Fruit fly (Drosophila melanogaster) whole organism, embryonic: ENCODE results near the gene TotA.

ENCODE experiments used
- ATbp ChIP-seq: fragments of 200-800 bp; sonication (Bioruptor generic); optimal IDR thresholded peaks from 2 replicates; lab custom pipeline; 2017; ENCODE audit warnings: missing biosample characterization, mild to moderate bottlenecking, missing genetic modification characterization, missing genetic modification reagents
- Asciz ChIP-seq: fragments of 200-800 bp; sonication (Bioruptor generic); optimal IDR thresholded peaks from 2 replicates; lab custom pipeline; 2017; ENCODE audit warnings: missing biosample characterization, mild to moderate bottlenecking, missing genetic modification characterization, missing genetic modification reagents
- Atf-2 ChIP-seq: fragments of 200-800 bp; sonication (Bioruptor generic); optimal IDR thresholded peaks from 2 replicates; lab custom pipeline; 2016; ENCODE audit warnings: missing biosample characterization, missing genetic modification characterization
- CG11398 ChIP-seq: fragments of 200-800 bp; sonication (Bioruptor generic); optimal IDR thresholded peaks from 2 replicates; lab custom pipeline; 2016; ENCODE audit warnings: missing biosample characterization, missing genetic modification characterization
- CG12219 ChIP-seq: fragments of 200-800 bp; sonication (Bioruptor generic); optimal IDR thresholded peaks from 3 replicates; lab custom pipeline; 2018; ENCODE audit warnings: missing biosample characterization, mild to moderate bottlenecking, missing genetic modification characterization
- CG12236 ChIP-seq: fragments of 200-800 bp; sonication (Bioruptor generic); optimal IDR thresholded peaks from 2 replicates; lab custom pipeline; 2016; ENCODE audit warnings: missing biosample characterization, missing genetic modification characterization
- CG12769 ChIP-seq: fragments of 200-800 bp; sonication (Bioruptor generic); optimal IDR thresholded peaks from 2 replicates; lab custom pipeline; 2019; ENCODE audit warnings: missing biosample characterization, mild to moderate bottlenecking, missing genetic modification characterization, moderate library complexity
- CG13296 ChIP-seq: fragments of 200-800 bp; sonication (Bioruptor generic); optimal IDR thresholded peaks from 3 replicates; lab custom pipeline; 2018; ENCODE audit warnings: missing biosample characterization, mild to moderate bottlenecking, missing genetic modification characterization
- CG14965 ChIP-seq: fragments of 200-800 bp; sonication (Bioruptor generic); optimal IDR thresholded peaks from 2 replicates; lab custom pipeline; 2016; ENCODE audit warnings: missing biosample characterization, missing genetic modification characterization, borderline replicate concordance
- CG15601 ChIP-seq: fragments of 200-800 bp; sonication (Bioruptor generic); optimal IDR thresholded peaks from 3 replicates; lab custom pipeline; 2019; ENCODE audit warnings: missing biosample characterization, mild to moderate bottlenecking, missing genetic modification characterization, moderate library complexity
- CG17359 ChIP-seq: fragments of 200-800 bp; sonication (Bioruptor generic); optimal IDR thresholded peaks from 3 replicates; lab custom pipeline; 2018; ENCODE audit warnings: missing biosample characterization, mild to moderate bottlenecking, missing genetic modification characterization, moderate library complexity
- CG1792 ChIP-seq: fragments of 200-800 bp; sonication (Bioruptor generic); optimal IDR thresholded peaks from 2 replicates; lab custom pipeline; 2016; ENCODE audit warnings: missing biosample characterization, missing genetic modification characterization
- CG18262 ChIP-seq: fragments of 200-800 bp; optimal IDR thresholded peaks from 3 replicates; lab custom pipeline; 2019; ENCODE audit warnings: missing biosample characterization, mild to moderate bottlenecking, missing genetic modification characterization, moderate library complexity
- CG18599 ChIP-seq: fragments of 200-800 bp; sonication (Bioruptor generic); optimal IDR thresholded peaks from 3 replicates; lab custom pipeline; 2017; ENCODE audit warnings: missing biosample characterization, missing genetic modification characterization, mild to moderate bottlenecking, moderate library complexity, missing genetic modification reagents
- CG18619 ChIP-seq: fragments of 200-800 bp; sonication (Bioruptor generic); optimal IDR thresholded peaks from 3 replicates; lab custom pipeline; 2017; ENCODE audit warnings: missing biosample characterization, mild to moderate bottlenecking, missing genetic modification characterization
- CG18764 ChIP-seq: fragments of 200-800 bp; sonication (Bioruptor generic); optimal IDR thresholded peaks from 3 replicates; lab custom pipeline; 2016; ENCODE audit warnings: missing biosample characterization, missing genetic modification characterization
- CG2678 ChIP-seq: fragments of 200-800 bp; sonication (Bioruptor generic); optimal IDR thresholded peaks from 3 replicates; lab custom pipeline; 2019; ENCODE audit warnings: missing biosample characterization, mild to moderate bottlenecking, missing genetic modification characterization, moderate library complexity
- CG2712 ChIP-seq: fragments of 200-800 bp; optimal IDR thresholded peaks from 3 replicates; lab custom pipeline; 2019; ENCODE audit warnings: missing biosample characterization, mild to moderate bottlenecking, missing genetic modification characterization, moderate library complexity
- CG3281 ChIP-seq: fragments of 200-800 bp; sonication (Bioruptor generic); optimal IDR thresholded peaks from 3 replicates; lab custom pipeline; 2017; ENCODE audit warnings: missing biosample characterization, mild to moderate bottlenecking, missing genetic modification characterization
- CG4707 ChIP-seq: fragments of 200-800 bp; sonication (Bioruptor generic); optimal IDR thresholded peaks from 2 replicates; lab custom pipeline; 2018; ENCODE audit warnings: missing biosample characterization, mild to moderate bottlenecking, missing genetic modification characterization, moderate library complexity
- CG6254 ChIP-seq: fragments of 200-800 bp; sonication (Bioruptor generic); optimal IDR thresholded peaks from 3 replicates; lab custom pipeline; 2017; ENCODE audit warnings: mild to moderate bottlenecking, missing biosample characterization, missing genetic modification reagents, missing genetic modification characterization
- CG7987 ChIP-seq: fragments of 200-800 bp; sonication (Bioruptor generic); optimal IDR thresholded peaks from 2 replicates; lab custom pipeline; 2018; ENCODE audit warnings: missing biosample characterization, mild to moderate bottlenecking, missing genetic modification characterization, moderate library complexity
- CTCF ChIP-seq: fragments of 200-800 bp; sonication (Bioruptor generic); optimal IDR thresholded peaks from 2 replicates; lab custom pipeline; 2017; ENCODE audit warnings: missing biosample characterization, mild to moderate bottlenecking, missing genetic modification characterization, moderate library complexity
- D19B ChIP-seq: fragments of 200-800 bp; sonication (Bioruptor generic); optimal IDR thresholded peaks from 2 replicates; lab custom pipeline; 2017; ENCODE audit warnings: missing biosample characterization, mild to moderate bottlenecking, missing genetic modification characterization
- Fer3 ChIP-seq: fragments of 200-800 bp; sonication (Bioruptor generic); optimal IDR thresholded peaks from 2 replicates; lab custom pipeline; 2018; ENCODE audit warnings: missing biosample characterization, mild to moderate bottlenecking, missing genetic modification characterization, moderate library complexity
- HHEX ChIP-seq: fragments of 200-800 bp; sonication (Bioruptor generic); optimal IDR thresholded peaks from 3 replicates; lab custom pipeline; 2017; ENCODE audit warnings: missing biosample characterization, mild to moderate bottlenecking, missing genetic modification characterization, missing genetic modification reagents
- Mes4 ChIP-seq: fragments of 200-800 bp; sonication (Bioruptor generic); optimal IDR thresholded peaks from 2 replicates; lab custom pipeline; 2016; ENCODE audit warnings: missing biosample characterization, missing genetic modification characterization
- Oli ChIP-seq: fragments of 200-800 bp; sonication (Bioruptor generic); optimal IDR thresholded peaks from 2 replicates; lab custom pipeline; 2018; ENCODE audit warnings: missing biosample characterization, mild to moderate bottlenecking, missing genetic modification characterization, moderate library complexity
- Taf1 ChIP-seq: fragments of 200-800 bp; sonication (Bioruptor generic); IDR thresholded peaks from 2 replicates; pipeline ENCODE4 v1.3.6; 2022; ENCODE audit warnings: missing biosample characterization, missing genetic modification characterization
- Vsx1 ChIP-seq: fragments of 200-800 bp; sonication (Bioruptor generic); optimal IDR thresholded peaks from 2 replicates; lab custom pipeline; 2017; ENCODE audit warnings: missing biosample characterization, mild to moderate bottlenecking, missing genetic modification characterization, missing genetic modification reagents
- ase ChIP-seq: fragments of 200-800 bp; sonication (Bioruptor generic); IDR thresholded peaks from 3 replicates; pipeline ENCODE4 v1.3.6; 2022; ENCODE audit warnings: missing biosample characterization, missing genetic modification characterization
- ash1 ChIP-seq: fragments of 200-800 bp; sonication (Bioruptor generic); optimal IDR thresholded peaks from 2 replicates; lab custom pipeline; 2018; ENCODE audit warnings: missing biosample characterization, mild to moderate bottlenecking, missing genetic modification characterization
- cwo ChIP-seq: fragments of 200-800 bp; sonication (Bioruptor generic); optimal IDR thresholded peaks from 3 replicates; lab custom pipeline; 2017; ENCODE audit warnings: missing biosample characterization, missing genetic modification characterization, mild to moderate bottlenecking, moderate library complexity, missing genetic modification reagents
- ems ChIP-seq: fragments of 200-800 bp; sonication (Bioruptor generic); optimal IDR thresholded peaks from 3 replicates; lab custom pipeline; 2016; ENCODE audit warnings: missing biosample characterization, missing genetic modification characterization
- fd64A ChIP-seq: fragments of 200-800 bp; sonication (Bioruptor generic); optimal IDR thresholded peaks from 3 replicates; lab custom pipeline; 2018; ENCODE audit warnings: missing biosample characterization, mild to moderate bottlenecking, missing genetic modification characterization
- ham ChIP-seq: fragments of 200-800 bp; sonication (Bioruptor generic); IDR thresholded peaks from 2 replicates; pipeline ENCODE4 v1.3.6; 2022; ENCODE audit warnings: missing biosample characterization, missing genetic modification characterization
- hkb ChIP-seq, 2 experiments: fragments of 200-800 bp in 1 of 2; fragments of >200 bp in 1 of 2; sonication (Bioruptor generic) in 1 of 2; IDR thresholded peaks in 1 of 2; optimal IDR thresholded peaks in 1 of 2; 2 replicates each; pipeline versions ENCODE4 v1.3.6 to Lab custom; 2017 to 2022; ENCODE audit warnings: missing biosample characterization in 1 of 2, missing genetic modification characterization in 1 of 2
- lab ChIP-seq: fragments of 200-800 bp; sonication (Bioruptor generic); optimal IDR thresholded peaks from 3 replicates; lab custom pipeline; 2017; ENCODE audit warnings: missing biosample characterization, missing genetic modification characterization, mild to moderate bottlenecking, moderate library complexity, missing genetic modification reagents
- lmd ChIP-seq: fragments of 200-800 bp; sonication (Bioruptor generic); IDR thresholded peaks from 2 replicates; pipeline ENCODE4 v1.3.6; 2022; ENCODE audit warnings: missing biosample characterization, missing genetic modification characterization
- maf-S ChIP-seq: fragments of 200-800 bp; sonication (Bioruptor generic); optimal IDR thresholded peaks from 2 replicates; lab custom pipeline; 2016; ENCODE audit warnings: missing biosample characterization, missing genetic modification characterization
- mld ChIP-seq: fragments of 200-800 bp; sonication (Bioruptor generic); IDR thresholded peaks from 3 replicates; pipeline ENCODE4 v1.3.6; 2022; ENCODE audit warnings: missing biosample characterization, missing genetic modification characterization; ENCODE audit not compliant: partially characterized antibody
- nerfin-1 ChIP-seq: fragments of 200-800 bp; sonication (Bioruptor generic); optimal IDR thresholded peaks from 3 replicates; lab custom pipeline; 2019; ENCODE audit warnings: missing biosample characterization, mild to moderate bottlenecking, missing genetic modification characterization, moderate library complexity
- salm ChIP-seq: fragments of 200-800 bp; sonication (Bioruptor generic); optimal IDR thresholded peaks from 2 replicates; lab custom pipeline; 2018; ENCODE audit warnings: missing biosample characterization, mild to moderate bottlenecking, missing genetic modification characterization
- sd ChIP-seq: fragments of 200-800 bp; sonication (Bioruptor generic); optimal IDR thresholded peaks from 3 replicates; lab custom pipeline; 2018; ENCODE audit warnings: missing biosample characterization, mild to moderate bottlenecking, missing genetic modification characterization, moderate library complexity
- ssp ChIP-seq: fragments of 200-800 bp; sonication (Bioruptor generic); IDR thresholded peaks from 2 replicates; pipeline ENCODE4 v1.3.6; 2022; ENCODE audit warnings: missing biosample characterization, missing genetic modification characterization
- tap ChIP-seq: fragments of 200-800 bp; optimal IDR thresholded peaks from 3 replicates; lab custom pipeline; 2019; ENCODE audit warnings: missing biosample characterization, mild to moderate bottlenecking, missing genetic modification characterization, moderate library complexity
- toy ChIP-seq: fragments of 200-800 bp; sonication (Bioruptor generic); IDR thresholded peaks from 2 replicates; pipeline ENCODE4 v1.3.6; 2022; ENCODE audit warnings: missing biosample characterization, missing genetic modification characterization
- trem ChIP-seq: fragments of 200-800 bp; optimal IDR thresholded peaks from 3 replicates; lab custom pipeline; 2019; ENCODE audit warnings: missing biosample characterization, mild to moderate bottlenecking, missing genetic modification characterization, moderate library complexity
- vfl ChIP-seq: fragments of 200-800 bp; sonication (Bioruptor generic); optimal IDR thresholded peaks from 2 replicates; lab custom pipeline; 2016; ENCODE audit warnings: missing biosample characterization, missing genetic modification characterization
- z ChIP-seq: fragments of 200-800 bp; sonication (Bioruptor generic); IDR thresholded peaks from 3 replicates; pipeline ENCODE4 v1.3.6; 2022; ENCODE audit warnings: missing biosample characterization, missing genetic modification characterization

TotA gene

dm6 chr3R:20834770-20835183 is 36.1 kb upstream of the TotA start (continued):
- TF ChIP-seq CG13296 (GFP tag; lab: Kevin White, UChicago) (peak; percentile 73), CG14965 (no peak), CG12236 (GFP tag; lab: Kevin White, UChicago) (peak; percentile 6), ham (no peak), Atf-2 (GFP tag; lab: Kevin White, UChicago) (no peak), salm (peak; percentile 46), vfl (GFP tag; lab: Kevin White, UChicago) (no peak), sd (tag; lab: Kevin White, UChicago) (peak; percentile 87), Mes4 (GFP tag; lab: Kevin White, UChicago) (no peak), CG1792 (GFP tag; lab: Kevin White, UChicago) (peak; percentile 59), CG11398 (peak; percentile 46), Vsx1 (peak; percentile 50), nerfin-1 (peak; percentile 39), D19B (GFP tag; lab: Kevin White, UChicago) (peak; percentile 6), CG7987 (GFP tag; lab: Kevin White, UChicago) (peak; percentile 75), ssp (GFP tag; lab: Robert Waterston, UW) (no peak), ATbp (GFP tag; lab: Kevin White, UChicago) (peak; percentile 79), CG15601 (tag; lab: Kevin White, UChicago) (peak; percentile 48), CG2678 (tag; lab: Kevin White, UChicago) (peak; percentile 66), Asciz (GFP tag; lab: Kevin White, UChicago) (peak; percentile 76), CTCF (GFP tag; lab: Kevin White, UChicago) (peak; percentile 17), z (GFP tag; lab: Robert Waterston, UW) (0 out of 3 replicates have a peak, but pooled peaks have one; percentile 11), CG12769 (tag; lab: Kevin White, UChicago) (peak; percentile 83), CG17359 (peak; percentile 66), ash1 (GFP tag; lab: Kevin White, UChicago) (peak; percentile 13), Fer3 (tag; lab: Kevin White, UChicago) (peak; percentile 58), CG12219 (GFP tag; lab: Kevin White, UChicago) (peak; percentile 62), tap (peak; percentile 8), cwo (GFP tag; lab: Kevin White, UChicago) (peak; percentile 4), toy (no peak), CG18619 (GFP tag; lab: Kevin White, UChicago) (peak; percentile 55), HHEX (GFP tag; lab: Kevin White, UChicago) (peak; percentile 63), mld (no peak), fd64A (GFP tag; lab: Kevin White, UChicago) (peak; percentile 29), ase (no peak), lab (GFP tag; lab: Kevin White, UChicago) (peak; percentile 87), lmd (GFP tag; lab: Robert Waterston, UW) (no peak), Taf1 (GFP tag; lab: Robert Waterston, UW) (no peak), maf-S (GFP tag; lab: Kevin White, UChicago) (no peak), hkb (optimal IDR thresholded peaks at IDR 0.05; lab: Kevin White, UChicago) (no peak), hkb (GFP tag; IDR thresholded peaks at IDR 0.05; lab: Robert Waterston, UW) (peak; percentile 59), CG18764 (GFP tag; lab: Kevin White, UChicago) (peak; percentile 22), CG18599 (peak; percentile 40), CG2712 (no peak), CG6254 (GFP tag; lab: Kevin White, UChicago) (no peak), CG3281 (peak; percentile 66), CG18262 (tag; lab: Kevin White, UChicago) (no peak), ems (GFP tag; lab: Kevin White, UChicago) (peak; percentile 19), Oli (tag; lab: Kevin White, UChicago) (peak; percentile 44), trem (tag; lab: Kevin White, UChicago) (no peak), CG4707 (GFP tag; lab: Kevin White, UChicago) (peak; percentile 2)
